Worm (Caenorhabditis elegans) whole organism, early embryonic: ENCODE measurements around the gene Y48A6B.3.

Experiments
- F13C5.2 ChIP-seq: sonication (generic microtip); optimal IDR thresholded peaks from 2 replicates; lab custom pipeline; 2017; ENCODE audit warnings: mild to moderate bottlenecking, missing genetic modification characterization, inconsistent platforms, missing compliant biosample characterization
- aly-1 ChIP-seq: sonication (generic microtip); optimal IDR thresholded peaks from 2 replicates; lab custom pipeline; 2016; ENCODE audit warnings: missing genetic modification characterization, missing compliant biosample characterization
- flt-1 ChIP-seq: fragments of 200-800 bp; sonication (Bioruptor generic); IDR thresholded peaks from 2 replicates; pipeline ENCODE4 v1.3.6; 2022; ENCODE audit warnings: missing genetic modification characterization, missing compliant biosample characterization
- hmg-4 ChIP-seq: fragments of 200-800 bp; sonication (Bioruptor generic); optimal IDR thresholded peaks from 2 replicates; lab custom pipeline; 2018; ENCODE audit warnings: mild to moderate bottlenecking, missing genetic modification characterization, missing compliant biosample characterization
- hnd-1 ChIP-seq: sonication (generic microtip); optimal IDR thresholded peaks from 2 replicates; lab custom pipeline; 2016; ENCODE audit warnings: missing genetic modification characterization, missing compliant biosample characterization
- scrt-1 ChIP-seq: fragments of 200-800 bp; sonication (Bioruptor generic); IDR thresholded peaks from 2 replicates; pipeline ENCODE4 v1.3.6; 2022; ENCODE audit warnings: missing genetic modification characterization, missing compliant biosample characterization
- sea-1 ChIP-seq: fragments of 200-800 bp; sonication (Bioruptor generic); conservative IDR thresholded peaks from 2 replicates; pipeline ENCODE4 v1.3.6; 2022; ENCODE audit warnings: missing genetic modification characterization, missing compliant biosample characterization

ce11 chrIII:11032872-11033271 lies 24.9 kb downstream of the Y48A6B.3 start, which contains the start of gene Y48A6B.9:
- TF ChIP-seq aly-1 (tag; lab: Kevin White, UChicago) (no peak), hmg-4 (no peak), F13C5.2 (no peak), sea-1 (GFP tag; lab: Robert Waterston, UW) (no peak), flt-1 (no peak), scrt-1 (no peak), hnd-1 (tag; lab: Kevin White, UChicago) (no peak)
